Fruit fly (Drosophila melanogaster) whole organism, adult: ENCODE results near the gene CG42637.

Source experiments
- CG11617 ChIP-seq: fragments of 200-800 bp; sonication (Bioruptor generic); optimal IDR thresholded peaks from 2 replicates; lab custom pipeline; 2017; ENCODE audit warnings: mild to moderate bottlenecking, missing biosample characterization, missing genetic modification reagents, missing genetic modification characterization
- CG14711 ChIP-seq: fragments of 200-800 bp; sonication (Bioruptor generic); optimal IDR thresholded peaks from 2 replicates; lab custom pipeline; 2018; ENCODE audit warnings: missing biosample characterization, mild to moderate bottlenecking, missing genetic modification characterization, moderate library complexity
- CG7045 ChIP-seq: fragments of 200-800 bp; sonication (Bioruptor generic); optimal IDR thresholded peaks from 2 replicates; lab custom pipeline; 2017; ENCODE audit warnings: missing biosample characterization, mild to moderate bottlenecking, missing genetic modification characterization
- CG7101 ChIP-seq: fragments of 200-800 bp; sonication (Bioruptor generic); optimal IDR thresholded peaks from 2 replicates; lab custom pipeline; 2018; ENCODE audit warnings: missing biosample characterization, mild to moderate bottlenecking, missing genetic modification characterization, moderate library complexity
- Clk ChIP-seq: fragments of 200-800 bp; sonication (Bioruptor generic); optimal IDR thresholded peaks from 2 replicates; lab custom pipeline; 2017; ENCODE audit warnings: missing biosample characterization, missing genetic modification characterization
- Mnt ChIP-seq: fragments of 200-800 bp; sonication (Bioruptor generic); optimal IDR thresholded peaks from 2 replicates; lab custom pipeline; 2016; ENCODE audit warnings: missing biosample characterization, mild to moderate bottlenecking, missing genetic modification characterization
- cic ChIP-seq: fragments of 200-800 bp; sonication (Bioruptor generic); optimal IDR thresholded peaks from 2 replicates; lab custom pipeline; 2017; ENCODE audit warnings: missing biosample characterization, mild to moderate bottlenecking, missing genetic modification characterization, moderate library complexity
- kay ChIP-seq: fragments of 200-800 bp; sonication (Bioruptor generic); peaks from one replicate; lab custom pipeline; 2016; ENCODE audit warnings: missing biosample characterization, missing genetic modification characterization, borderline replicate concordance
- ovo ChIP-seq: fragments of 200-800 bp; sonication (Bioruptor generic); optimal IDR thresholded peaks from 2 replicates; lab custom pipeline; 2016; ENCODE audit warnings: missing biosample characterization, missing genetic modification characterization
- pad ChIP-seq: fragments of 200-800 bp; sonication (Bioruptor generic); optimal IDR thresholded peaks from 3 replicates; lab custom pipeline; 2017; ENCODE audit warnings: missing biosample characterization, missing genetic modification characterization, mild to moderate bottlenecking, moderate library complexity, missing genetic modification reagents

- TF ChIP-seq Mnt (GFP tag; lab: Kevin White, UChicago) (no peak), ovo (GFP tag; lab: Kevin White, UChicago) (no peak), cic (GFP tag; lab: Kevin White, UChicago) (no peak), CG7101 (no peak), Clk (GFP tag; lab: Kevin White, UChicago) (no peak), kay (no peak), pad (GFP tag; lab: Kevin White, UChicago) (no peak), CG14711 (no peak), CG11617 (GFP tag; lab: Kevin White, UChicago) (no peak), CG7045 (GFP tag; lab: Kevin White, UChicago) (no peak)
Measured at dm6 chr3L:19704869-19705268, 88.5 kb downstream of the CG42637 start.
